Worm (Caenorhabditis elegans): ENCODE results near the gene F59D12.3.

Gene F59D12.3

ce11 chrX:15617168-15617567 lies 33.6 kb downstream of the F59D12.3 start (continued):
- peak; percentile 20 for TF ChIP-seq sma-9 (GFP tag; optimal IDR thresholded peaks at IDR 0.05)
- no peak for TF ChIP-seq sma-9 (tag; optimal IDR thresholded peaks at IDR 0.05)
- no peak for TF ChIP-seq egl-27 (tag; optimal IDR thresholded peaks at IDR 0.05)
- no peak for TF ChIP-seq nhr-23 (tag; optimal IDR thresholded peaks at IDR 0.05)
- no peak for TF ChIP-seq unc-62 (GFP tag; optimal IDR thresholded peaks at IDR 0.05)

- TF ChIP-seq nhr-77 (tag; optimal IDR thresholded peaks at IDR 0.05) (no peak), R02D3.7 (tag; optimal IDR thresholded peaks at IDR 0.05) (no peak), gmeb-1 (tag; optimal IDR thresholded peaks at IDR 0.05) (peak; percentile 36), ama-1 (optimal IDR thresholded peaks at IDR 0.05) (peak; percentile 17), nhr-23 (tag; optimal IDR thresholded peaks at IDR 0.05) (no peak), C34F6.9 (tag; optimal IDR thresholded peaks at IDR 0.05) (peak; percentile 86), blmp-1 (tag; optimal IDR thresholded peaks at IDR 0.05; ENCODE audit: insufficient read depth) (no peak), dmd-4 (tag; optimal IDR thresholded peaks at IDR 0.05) (no peak), ztf-4 (tag; optimal IDR thresholded peaks at IDR 0.05) (peak; percentile 55), sma-9 (GFP tag; optimal IDR thresholded peaks at IDR 0.05) (peak; percentile 69), sma-9 (tag; optimal IDR thresholded peaks at IDR 0.05) (no peak), nhr-237 (tag; optimal IDR thresholded peaks at IDR 0.05) (no peak), ZK546.5 (tag; optimal IDR thresholded peaks at IDR 0.05) (no peak), sma-3 (GFP tag; optimal IDR thresholded peaks at IDR 0.05) (peak; percentile 33), unc-55 (GFP tag; optimal IDR thresholded peaks at IDR 0.05) (peak; percentile 89), lin-13 (GFP tag; optimal IDR thresholded peaks at IDR 0.05) (peak; percentile 73), crh-2 (tag; optimal IDR thresholded peaks at IDR 0.05) (peak; percentile 96), nhr-11 (tag; optimal IDR thresholded peaks at IDR 0.05) (no peak), lin-39 (tag; optimal IDR thresholded peaks at IDR 0.05) (no peak), nhr-129 (tag; optimal IDR thresholded peaks at IDR 0.05) (peak; percentile 86), sem-4 (tag; optimal IDR thresholded peaks at IDR 0.05) (peak; percentile 82), F13H6.1 (tag; optimal IDR thresholded peaks at IDR 0.05) (peak; percentile 29), nhr-25 (tag; optimal IDR thresholded peaks at IDR 0.05) (peak; percentile 66), zag-1 (tag; optimal IDR thresholded peaks at IDR 0.05) (peak; percentile 36), Y55F3AM.14 (GFP tag; optimal IDR thresholded peaks at IDR 0.05) (no peak), nhr-6 (tag; optimal IDR thresholded peaks at IDR 0.05) (peak; percentile 52), skn-1 (tag; optimal IDR thresholded peaks at IDR 0.05) (no peak), mab-5 (tag; optimal IDR thresholded peaks at IDR 0.05) (peak; percentile 54), snpc-4 (tag; optimal IDR thresholded peaks at IDR 0.05) (peak; percentile 3), mdl-1 (tag; optimal IDR thresholded peaks at IDR 0.05) (peak in 1 of 2 experiments; percentile 5), lsy-2 (tag; optimal IDR thresholded peaks at IDR 0.05) (peak in 1 of 2 experiments; percentile 78), unc-39 (tag; optimal IDR thresholded peaks at IDR 0.05) (no peak), fos-1 (tag; optimal IDR thresholded peaks at IDR 0.05) (peak; percentile 76), nhr-21 (tag; optimal IDR thresholded peaks at IDR 0.05) (peak; percentile 41), lin-11 (tag; optimal IDR thresholded peaks at IDR 0.05) (no peak), nhr-12 (tag; optimal IDR thresholded peaks at IDR 0.05) (no peak)
These were observed 34.3 kb downstream of the F59D12.3 start, which contains the start of gene ergi-3 for ce11 chrX:15616443-15616842. TSS of gene ergi-3 (minus strand) at chrX:15616753.

- TF ChIP-seq alr-1 (tag; optimal IDR thresholded peaks at IDR 0.05) (no peak), skn-1 (tag; optimal IDR thresholded peaks at IDR 0.05) (no peak), lsy-2 (tag; optimal IDR thresholded peaks at IDR 0.05) (peak in 1 of 2 experiments; percentile 30), mdl-1 (tag; optimal IDR thresholded peaks at IDR 0.05) (no peak), lin-39 (tag; optimal IDR thresholded peaks at IDR 0.05) (no peak), aly-2 (tag; optimal IDR thresholded peaks at IDR 0.05) (no peak), ama-1 (optimal IDR thresholded peaks at IDR 0.05) (no peak), sem-4 (tag; optimal IDR thresholded peaks at IDR 0.05) (no peak), egl-27 (tag; optimal IDR thresholded peaks at IDR 0.05) (no peak), nhr-129 (tag; optimal IDR thresholded peaks at IDR 0.05) (no peak), nhr-11 (tag; optimal IDR thresholded peaks at IDR 0.05) (no peak), nhr-21 (tag; optimal IDR thresholded peaks at IDR 0.05) (no peak), zag-1 (tag; optimal IDR thresholded peaks at IDR 0.05) (no peak), unc-62 (GFP tag; optimal IDR thresholded peaks at IDR 0.05) (no peak), nhr-77 (tag; optimal IDR thresholded peaks at IDR 0.05) (no peak), C34F6.9 (tag; optimal IDR thresholded peaks at IDR 0.05) (no peak), R02D3.7 (tag; optimal IDR thresholded peaks at IDR 0.05) (no peak), mab-5 (tag; optimal IDR thresholded peaks at IDR 0.05) (no peak), lin-13 (GFP tag; optimal IDR thresholded peaks at IDR 0.05) (peak; percentile 1), nhr-12 (tag; optimal IDR thresholded peaks at IDR 0.05) (no peak), unc-55 (GFP tag; optimal IDR thresholded peaks at IDR 0.05) (peak; percentile 36), sma-3 (GFP tag; optimal IDR thresholded peaks at IDR 0.05) (no peak)
These were observed 37.0 kb downstream of the F59D12.3 start, which contains the start of gene K09E9.3 for ce11 chrX:15613745-15614229. TSS of gene K09E9.3 (minus strand) at chrX:15613795.
